Worm (Caenorhabditis elegans) whole organism, late embryonic: ENCODE measurements around the gene E04F6.6.

Experiments used
- C08G9.2 ChIP-seq: sonication (generic microtip); optimal IDR thresholded peaks from 2 replicates; lab custom pipeline; 2016; ENCODE audit warnings: mild to moderate bottlenecking, missing genetic modification characterization, moderate library complexity, missing compliant biosample characterization
- C38D4.7 ChIP-seq: fragments of 200-800 bp; sonication (Bioruptor generic); optimal IDR thresholded peaks from 2 replicates; lab custom pipeline; 2018; ENCODE audit warnings: mild to moderate bottlenecking, missing genetic modification characterization, moderate library complexity, missing compliant biosample characterization
- K02D7.2 ChIP-seq: sonication (generic microtip); optimal IDR thresholded peaks from 2 replicates; lab custom pipeline; 2017; ENCODE audit warnings: mild to moderate bottlenecking, missing genetic modification characterization, missing compliant biosample characterization
- K09A11.1 ChIP-seq: sonication (generic microtip); optimal IDR thresholded peaks from 2 replicates; lab custom pipeline; 2017; ENCODE audit warnings: antibody characterized with exemption, mild to moderate bottlenecking, missing genetic modification characterization, missing compliant biosample characterization; ENCODE audit not compliant: insufficient read depth
- Y22D7AL.16 ChIP-seq: sonication (generic microtip); optimal IDR thresholded peaks from 2 replicates; lab custom pipeline; 2016; ENCODE audit warnings: missing genetic modification characterization, missing compliant biosample characterization
- ahr-1 ChIP-seq: sonication (generic microtip); optimal IDR thresholded peaks from 2 replicates; lab custom pipeline; 2016; ENCODE audit warnings: missing genetic modification characterization, missing compliant biosample characterization
- ama-1 ChIP-seq: fragments of 150-350 bp; optimal IDR thresholded peaks from 2 replicates; lab custom pipeline; 2014
- ceh-14 ChIP-seq: sonication (generic microtip); optimal IDR thresholded peaks from 2 replicates; lab custom pipeline; 2016; ENCODE audit warnings: missing genotype, missing genetic modification characterization, missing compliant biosample characterization
- ceh-19 ChIP-seq: fragments of 200-800 bp; sonication (Bioruptor generic); optimal IDR thresholded peaks from 2 replicates; lab custom pipeline; 2018; ENCODE audit warnings: mild to moderate bottlenecking, missing genetic modification characterization, missing compliant biosample characterization
- ceh-30 ChIP-seq: fragments of 150-350 bp; optimal IDR thresholded peaks from 2 replicates; lab custom pipeline; 2014; ENCODE audit warnings: missing biosample characterization, missing genetic modification characterization
- ceh-31 ChIP-seq: sonication (generic microtip); optimal IDR thresholded peaks from 2 replicates; lab custom pipeline; 2016; ENCODE audit warnings: missing genetic modification characterization, missing compliant biosample characterization
- ceh-34 ChIP-seq: sonication (generic microtip); optimal IDR thresholded peaks from 2 replicates; lab custom pipeline; 2016; ENCODE audit warnings: mild to moderate bottlenecking, missing genetic modification characterization, missing compliant biosample characterization
- ceh-45 ChIP-seq: fragments of 200-800 bp; sonication (Bioruptor generic); IDR thresholded peaks from 2 replicates; pipeline ENCODE4 v1.3.6; 2022; ENCODE audit warnings: missing genetic modification reagents, missing genetic modification characterization, missing compliant biosample characterization
- dmd-4 ChIP-seq: sonication (generic microtip); optimal IDR thresholded peaks from 2 replicates; lab custom pipeline; 2016; ENCODE audit warnings: borderline replicate concordance, missing genetic modification characterization, missing compliant biosample characterization
- dve-1 ChIP-seq: sonication (generic microtip); optimal IDR thresholded peaks from 2 replicates; lab custom pipeline; 2017; ENCODE audit warnings: antibody characterized with exemption, mild to moderate bottlenecking, missing genetic modification characterization, missing compliant biosample characterization
- elt-2 ChIP-seq: sonication (generic microtip); optimal IDR thresholded peaks from 2 replicates; lab custom pipeline; 2016; ENCODE audit warnings: missing genetic modification reagents, missing genetic modification characterization, missing compliant biosample characterization
- eyg-1 ChIP-seq: sonication (generic microtip); optimal IDR thresholded peaks from 2 replicates; lab custom pipeline; 2016; ENCODE audit warnings: missing genotype, missing genetic modification characterization, missing compliant biosample characterization
- hlh-15 ChIP-seq: sonication (generic microtip); optimal IDR thresholded peaks from 2 replicates; lab custom pipeline; 2016; ENCODE audit warnings: missing genetic modification characterization, missing compliant biosample characterization
- hlh-6 ChIP-seq: sonication (generic microtip); optimal IDR thresholded peaks from 2 replicates; lab custom pipeline; 2016; ENCODE audit warnings: missing genotype, missing genetic modification characterization, missing compliant biosample characterization
- hlh-8 ChIP-seq: sonication (generic microtip); optimal IDR thresholded peaks from 2 replicates; lab custom pipeline; 2016; ENCODE audit warnings: missing genotype, missing genetic modification characterization, missing compliant biosample characterization
- lim-6 ChIP-seq: sonication (generic microtip); optimal IDR thresholded peaks from 2 replicates; lab custom pipeline; 2016; ENCODE audit warnings: missing genetic modification characterization, missing compliant biosample characterization
- lin-11 ChIP-seq: fragments of 200-800 bp; sonication (Bioruptor generic); optimal IDR thresholded peaks from 2 replicates; lab custom pipeline; 2018; ENCODE audit warnings: mild to moderate bottlenecking, missing genetic modification characterization, missing compliant biosample characterization
- mec-3 ChIP-seq: sonication (generic microtip); optimal IDR thresholded peaks from 2 replicates; lab custom pipeline; 2016; ENCODE audit warnings: borderline replicate concordance, missing genetic modification characterization, missing compliant biosample characterization
- nfya-1 ChIP-seq: sonication (generic microtip); optimal IDR thresholded peaks from 2 replicates; lab custom pipeline; 2017; ENCODE audit warnings: missing genetic modification characterization, mild to moderate bottlenecking, missing compliant biosample characterization, antibody characterized with exemption, moderate library complexity
- odd-2 ChIP-seq: sonication (generic microtip); optimal IDR thresholded peaks from 2 replicates; lab custom pipeline; 2017; ENCODE audit warnings: antibody characterized with exemption, mild to moderate bottlenecking, missing genetic modification characterization, missing compliant biosample characterization
- pax-1 ChIP-seq: fragments of 150-350 bp; optimal IDR thresholded peaks from 2 replicates; lab custom pipeline; 2014; ENCODE audit warnings: missing biosample characterization, missing genetic modification characterization
- pha-2 ChIP-seq: sonication (generic microtip); optimal IDR thresholded peaks from 2 replicates; lab custom pipeline; 2017; ENCODE audit warnings: mild to moderate bottlenecking, missing genetic modification characterization, missing compliant biosample characterization
- pros-1 ChIP-seq: fragments of 150-350 bp; optimal IDR thresholded peaks from 2 replicates; lab custom pipeline; 2014; ENCODE audit warnings: missing biosample characterization, missing genetic modification reagents, missing genetic modification characterization
- rnt-1 ChIP-seq: sonication (generic microtip); optimal IDR thresholded peaks from 2 replicates; lab custom pipeline; 2016; ENCODE audit warnings: missing genetic modification characterization, missing compliant biosample characterization
- sdc-2 ChIP-seq: sonication (generic microtip); optimal IDR thresholded peaks from 2 replicates; lab custom pipeline; 2016; ENCODE audit warnings: missing genotype, missing genetic modification characterization, missing compliant biosample characterization
- tbx-2 ChIP-seq: sonication (generic microtip); optimal IDR thresholded peaks from 2 replicates; lab custom pipeline; 2016; ENCODE audit warnings: missing genetic modification characterization, missing compliant biosample characterization
- tbx-7 ChIP-seq: sonication (generic microtip); optimal IDR thresholded peaks from 2 replicates; lab custom pipeline; 2016; ENCODE audit warnings: missing genotype, missing genetic modification characterization, missing compliant biosample characterization
- ttx-3 ChIP-seq: sonication (generic microtip); optimal IDR thresholded peaks from 2 replicates; lab custom pipeline; 2016; ENCODE audit warnings: missing genetic modification reagents, missing genetic modification characterization, missing compliant biosample characterization
- unc-3 ChIP-seq, 2 experiments: fragments of 200-800 bp in 1 of 2; sonication (Bioruptor generic) in 1 of 2; sonication (generic microtip) in 1 of 2; conservative IDR thresholded peaks in 1 of 2; optimal IDR thresholded peaks in 1 of 2; 2 replicates each; pipeline versions ENCODE4 v1.3.6 to Lab custom; 2016 to 2022; ENCODE audit warnings: missing compliant biosample characterization in 2 of 2, missing genetic modification characterization in 2 of 2, missing genetic modification reagents in 1 of 2
- unc-42 ChIP-seq: sonication (generic microtip); optimal IDR thresholded peaks from 2 replicates; lab custom pipeline; 2016; ENCODE audit warnings: missing genotype, missing genetic modification characterization, missing compliant biosample characterization
- unc-55 ChIP-seq: sonication (generic microtip); optimal IDR thresholded peaks from 2 replicates; lab custom pipeline; 2017; ENCODE audit warnings: missing biosample characterization, missing genetic modification reagents, missing genetic modification characterization
- unc-86 ChIP-seq: sonication (generic microtip); optimal IDR thresholded peaks from 2 replicates; lab custom pipeline; 2016; ENCODE audit warnings: missing genetic modification characterization, missing compliant biosample characterization
- ztf-16 ChIP-seq: sonication (generic microtip); optimal IDR thresholded peaks from 2 replicates; lab custom pipeline; 2017; ENCODE audit warnings: missing genetic modification characterization, missing compliant biosample characterization

The E04F6.6 gene

DNA sequence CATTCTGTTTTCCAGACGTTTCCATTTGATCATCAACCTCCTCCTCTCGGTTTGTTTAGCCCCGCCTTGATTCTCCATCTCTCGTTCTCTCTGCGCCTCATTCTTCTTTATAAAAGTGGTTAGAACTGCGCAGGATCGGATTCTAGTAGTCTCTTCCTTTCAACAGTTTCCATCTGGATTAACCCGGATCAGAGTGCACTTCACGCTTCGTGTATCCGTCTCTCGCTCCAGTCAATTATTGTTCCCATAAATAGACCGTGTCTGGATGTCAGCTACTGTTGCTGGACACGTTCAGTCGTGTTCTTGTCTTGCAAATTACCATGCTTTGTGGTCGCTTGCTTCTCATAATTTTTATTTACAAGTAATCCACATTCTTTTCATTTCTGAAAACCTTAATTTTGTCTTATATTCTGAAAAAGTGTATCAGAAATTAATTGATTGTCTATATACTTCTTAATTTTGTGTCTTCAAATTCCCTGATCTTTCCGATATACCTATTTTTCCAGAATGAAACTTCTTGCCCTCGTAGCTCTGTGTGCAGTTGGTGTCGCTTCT lies 29.4 kb upstream of the E04F6.6 start, which contains the start of gene F32A5.4:
F32A5.4 (plus strand) TSS at position 505 of the 555 bp plus-strand sequence.
- TF ChIP-seq hlh-8 (tag; lab: Kevin White, UChicago) (no peak), nfya-1 (tag; lab: Kevin White, UChicago) (no peak), K02D7.2 (tag; lab: Kevin White, UChicago) (no peak), pros-1 (tag; lab: Kevin White, UChicago) (no peak), ztf-16 (no peak), ceh-45 (GFP tag; lab: Robert Waterston, UW) (no peak), ama-1 (lab: Kevin White, UChicago) (no peak), hlh-6 (tag; lab: Kevin White, UChicago) (no peak), ttx-3 (no peak), eyg-1 (no peak), unc-3 (GFP tag; conservative IDR thresholded peaks at IDR 0.05; lab: Robert Waterston, UW) (no peak), unc-3 (tag; optimal IDR thresholded peaks at IDR 0.05; lab: Kevin White, UChicago) (no peak), ceh-14 (tag; lab: Kevin White, UChicago) (no peak), Y22D7AL.16 (no peak)

DNA sequence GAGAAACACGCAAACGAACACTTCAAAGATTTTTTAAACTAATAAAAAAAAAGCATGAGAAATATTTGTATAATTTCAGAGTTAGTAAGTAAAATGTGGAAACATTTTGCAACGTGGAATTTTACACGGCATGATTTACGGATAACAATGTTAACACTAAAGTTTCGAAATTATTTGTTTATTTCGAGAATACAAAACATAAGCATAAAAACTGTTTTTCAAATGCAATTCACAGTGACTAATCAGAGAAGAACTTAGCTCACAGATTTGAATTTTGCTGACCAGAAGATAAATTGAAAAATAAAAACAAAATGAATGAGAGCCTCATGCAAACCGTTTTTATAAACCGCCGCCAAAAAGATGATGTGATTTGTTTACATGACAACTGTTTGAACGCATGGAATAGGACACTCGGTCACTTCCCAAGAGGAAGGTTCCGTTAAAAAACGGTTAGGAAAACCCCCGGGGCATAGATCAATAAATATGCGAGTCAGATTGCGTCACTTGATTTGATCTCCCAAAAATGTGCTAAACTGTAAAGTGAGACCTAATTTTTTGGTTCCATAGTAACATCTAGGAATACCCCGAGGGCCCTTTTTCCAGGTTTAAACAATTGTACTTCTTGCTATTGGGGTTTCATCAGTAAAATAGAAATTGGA lies 26.6 kb upstream of the E04F6.6 start, which contains the start of gene clh-3:
clh-3 (minus strand) TSS at position 51 of the 659 bp plus-strand sequence.
- TF ChIP-seq unc-42 (tag; lab: Kevin White, UChicago): no peak
- TF ChIP-seq elt-2 (tag; lab: Kevin White, UChicago): no peak
- TF ChIP-seq hlh-15 (tag; lab: Kevin White, UChicago): no peak
- no peak for TF ChIP-seq pha-2 (tag; lab: Kevin White, UChicago)
- no peak for TF ChIP-seq C08G9.2 (tag; lab: Kevin White, UChicago)
- TF ChIP-seq hlh-8 (tag; lab: Kevin White, UChicago): no peak
- no peak for TF ChIP-seq pax-1 (tag; lab: Kevin White, UChicago)
- TF ChIP-seq ceh-30 (tag; lab: Kevin White, UChicago): no peak
- TF ChIP-seq ceh-19 (GFP tag; lab: Kevin White, UChicago): no peak
- TF ChIP-seq lim-6 (tag; lab: Kevin White, UChicago): no peak
- TF ChIP-seq sdc-2 (tag; lab: Kevin White, UChicago): no peak
- no peak for TF ChIP-seq unc-86 (tag; lab: Kevin White, UChicago)
- TF ChIP-seq K09A11.1 (tag; lab: Kevin White, UChicago): no peak
- TF ChIP-seq unc-55: no peak
- TF ChIP-seq lin-11 (tag; lab: Kevin White, UChicago): no peak
- no peak for TF ChIP-seq ceh-34 (tag; lab: Kevin White, UChicago)
- TF ChIP-seq ceh-31 (tag; lab: Kevin White, UChicago): no peak
- no peak for TF ChIP-seq tbx-2 (tag; lab: Kevin White, UChicago)
- TF ChIP-seq dve-1: no peak

DNA sequence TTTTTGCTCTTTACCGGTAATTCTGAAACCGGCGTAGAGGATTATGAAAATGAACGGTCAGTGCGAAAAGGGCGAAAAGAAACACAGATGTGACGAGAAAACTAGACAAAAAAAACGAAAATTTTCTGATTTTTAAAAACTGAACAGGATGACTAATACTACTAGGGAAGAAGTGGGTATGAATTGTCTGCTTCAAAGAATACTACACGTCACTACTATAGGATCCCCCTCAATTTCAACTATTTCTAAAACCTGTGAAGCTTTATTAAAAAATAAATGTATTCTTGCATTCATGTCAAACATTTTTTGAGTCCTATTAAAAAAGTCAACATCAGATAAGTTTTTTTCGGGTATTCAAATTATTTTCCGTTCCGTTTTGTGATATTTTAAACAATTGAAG lies 24.7 kb upstream of the E04F6.6 start:
- no peak for TF ChIP-seq C38D4.7 (GFP tag; lab: Kevin White, UChicago)
- TF ChIP-seq pha-2 (tag; lab: Kevin White, UChicago): no peak
- no peak for TF ChIP-seq pax-1 (tag; lab: Kevin White, UChicago)
- TF ChIP-seq rnt-1: no peak
- no peak for TF ChIP-seq hlh-8 (tag; lab: Kevin White, UChicago)
- no peak for TF ChIP-seq ahr-1 (tag; lab: Kevin White, UChicago)
- TF ChIP-seq tbx-2 (tag; lab: Kevin White, UChicago): no peak
- TF ChIP-seq unc-42 (tag; lab: Kevin White, UChicago): no peak
- TF ChIP-seq odd-2 (tag; lab: Kevin White, UChicago): no peak
- no peak for TF ChIP-seq Y22D7AL.16
- TF ChIP-seq tbx-7 (tag; lab: Kevin White, UChicago): no peak
- TF ChIP-seq dmd-4 (tag; lab: Kevin White, UChicago): no peak
- TF ChIP-seq ceh-14 (tag; lab: Kevin White, UChicago): no peak
- TF ChIP-seq mec-3: no peak
- TF ChIP-seq C08G9.2 (tag; lab: Kevin White, UChicago): no peak
- TF ChIP-seq, all 69 proteins: peak for 0
